Worm (Caenorhabditis elegans) whole organism, L3 larva: ENCODE measurements around the gene rgs-11.

Source experiments
- aly-2 ChIP-seq: fragments of 150-350 bp; optimal IDR thresholded peaks from 2 replicates; lab custom pipeline; 2014; ENCODE audit warnings: missing biosample characterization, missing genetic modification characterization
- ceh-16 ChIP-seq: sonication (generic microtip); optimal IDR thresholded peaks from 2 replicates; lab custom pipeline; 2017; ENCODE audit warnings: missing biosample characterization, missing genetic modification characterization
- ceh-82 ChIP-seq: fragments of 150-350 bp; optimal IDR thresholded peaks from 2 replicates; lab custom pipeline; 2014; ENCODE audit warnings: missing biosample characterization, missing genetic modification characterization
- ceh-9 ChIP-seq: sonication (generic microtip); optimal IDR thresholded peaks from 2 replicates; lab custom pipeline; 2018; ENCODE audit warnings: missing biosample characterization, missing genetic modification characterization
- daf-12 ChIP-seq: fragments of 150-350 bp; optimal IDR thresholded peaks from 2 replicates; lab custom pipeline; 2014; ENCODE audit warnings: missing biosample characterization, missing genetic modification reagents, missing genetic modification characterization
- egl-27 ChIP-seq: sonication (generic microtip); optimal IDR thresholded peaks from 4 replicates; lab custom pipeline; 2017; ENCODE audit warnings: missing biosample characterization, missing genetic modification reagents, missing genetic modification characterization
- egl-5 ChIP-seq: fragments of 150-350 bp; optimal IDR thresholded peaks from 2 replicates; lab custom pipeline; 2017; ENCODE audit warnings: missing biosample characterization, missing genetic modification reagents, missing genetic modification characterization, inconsistent platforms
- elt-3 ChIP-seq, 3 experiments: fragments of 150-350 bp in 1 of 3; sonication (generic microtip) in 2 of 3; optimal IDR thresholded peaks; 2 replicates in 2 of 3; 4 replicates in 1 of 3; lab custom pipeline; 2014 to 2017; ENCODE audit warnings: missing biosample characterization in 3 of 3, missing genetic modification characterization in 3 of 3
- eor-1 ChIP-seq, 2 experiments: fragments of 150-350 bp; optimal IDR thresholded peaks; 2 replicates each; lab custom pipeline; 2014 to 2018; ENCODE audit warnings: missing biosample characterization in 2 of 2, missing genetic modification characterization in 2 of 2
- fkh-10 ChIP-seq: sonication (generic microtip); optimal IDR thresholded peaks from 2 replicates; lab custom pipeline; 2017; ENCODE audit warnings: missing biosample characterization, missing genetic modification reagents, missing genetic modification characterization
- fkh-2 ChIP-seq: fragments of 150-350 bp; optimal IDR thresholded peaks from 2 replicates; lab custom pipeline; 2014; ENCODE audit warnings: missing biosample characterization, missing genetic modification reagents, missing genetic modification characterization
- fos-1 ChIP-seq: fragments of 150-350 bp; optimal IDR thresholded peaks from 2 replicates; lab custom pipeline; 2014; ENCODE audit warnings: missing biosample characterization, missing genetic modification characterization
- hmg-11 ChIP-seq: sonication (generic microtip); optimal IDR thresholded peaks from 2 replicates; lab custom pipeline; 2016; ENCODE audit warnings: missing genetic modification characterization, missing compliant biosample characterization
- jun-1 ChIP-seq: fragments of 150-350 bp; optimal IDR thresholded peaks from 2 replicates; lab custom pipeline; 2014; ENCODE audit warnings: missing biosample characterization, missing genetic modification reagents, missing genetic modification characterization
- lin-15B ChIP-seq: fragments of 150-350 bp; optimal IDR thresholded peaks from 2 replicates; lab custom pipeline; 2014; ENCODE audit warnings: missing biosample characterization, missing genetic modification characterization
- lin-39 ChIP-seq: fragments of 150-350 bp; optimal IDR thresholded peaks from 2 replicates; lab custom pipeline; 2018; ENCODE audit warnings: missing biosample characterization, missing genetic modification reagents, missing genetic modification characterization
- lsy-12 ChIP-seq: sonication (generic microtip); optimal IDR thresholded peaks from 2 replicates; lab custom pipeline; 2016; ENCODE audit warnings: mild to moderate bottlenecking, missing genetic modification characterization, missing compliant biosample characterization
- mdl-1 ChIP-seq: fragments of 150-350 bp; optimal IDR thresholded peaks from 2 replicates; lab custom pipeline; 2014; ENCODE audit warnings: missing biosample characterization, missing genetic modification characterization
- mml-1 ChIP-seq: fragments of 150-350 bp; sonication (generic microtip); optimal IDR thresholded peaks from 3 replicates; lab custom pipeline; 2014; ENCODE audit warnings: missing biosample characterization, missing genetic modification characterization
- nfya-1 ChIP-seq: sonication (generic microtip); optimal IDR thresholded peaks from 2 replicates; lab custom pipeline; 2017; ENCODE audit warnings: missing genetic modification characterization, mild to moderate bottlenecking, missing compliant biosample characterization, antibody characterized with exemption, moderate library complexity; ENCODE audit not compliant: insufficient read depth
- nhr-12 ChIP-seq: fragments of 150-350 bp; optimal IDR thresholded peaks from 2 replicates; lab custom pipeline; 2014; ENCODE audit warnings: missing biosample characterization, missing genetic modification characterization
- nhr-237 ChIP-seq: fragments of 150-350 bp; optimal IDR thresholded peaks from 2 replicates; lab custom pipeline; 2014; ENCODE audit warnings: missing biosample characterization, missing genetic modification characterization
- nhr-28 ChIP-seq: fragments of 150-350 bp; optimal IDR thresholded peaks from 2 replicates; lab custom pipeline; 2014; ENCODE audit warnings: missing biosample characterization, missing genetic modification characterization
- nhr-43 ChIP-seq: sonication (generic microtip); optimal IDR thresholded peaks from 2 replicates; lab custom pipeline; 2016; ENCODE audit warnings: mild to moderate bottlenecking, missing genetic modification characterization, missing compliant biosample characterization; ENCODE audit not compliant: poor library complexity, severe bottlenecking
- nhr-67 ChIP-seq: fragments of 150-350 bp; optimal IDR thresholded peaks from 2 replicates; lab custom pipeline; 2014; ENCODE audit warnings: missing biosample characterization, missing genetic modification characterization
- nhr-76 ChIP-seq: fragments of 150-350 bp; sonication (generic microtip); optimal IDR thresholded peaks from 5 replicates; lab custom pipeline; 2014; ENCODE audit warnings: missing biosample characterization, missing genetic modification characterization
- nhr-77 ChIP-seq: fragments of 150-350 bp; optimal IDR thresholded peaks from 2 replicates; lab custom pipeline; 2014; ENCODE audit warnings: missing biosample characterization, missing genetic modification characterization
- pha-4 ChIP-seq: fragments of 150-350 bp; optimal IDR thresholded peaks from 2 replicates; lab custom pipeline; 2014; ENCODE audit warnings: missing biosample characterization, missing genetic modification reagents, missing genetic modification characterization
- pqm-1 ChIP-seq: fragments of 150-350 bp; optimal IDR thresholded peaks from 2 replicates; lab custom pipeline; 2017; ENCODE audit warnings: missing biosample characterization, missing genetic modification characterization, inconsistent platforms
- sea-2 ChIP-seq: fragments of 150-350 bp; sonication (generic microtip); optimal IDR thresholded peaks from 4 replicates; lab custom pipeline; 2014; ENCODE audit warnings: missing biosample characterization, missing genetic modification reagents, missing genetic modification characterization
- skn-1 ChIP-seq: fragments of 150-350 bp; optimal IDR thresholded peaks from 2 replicates; lab custom pipeline; 2014; ENCODE audit warnings: missing biosample characterization, missing genetic modification characterization
- snpc-4 ChIP-seq: fragments of 150-350 bp; optimal IDR thresholded peaks from 2 replicates; lab custom pipeline; 2014; ENCODE audit warnings: missing biosample characterization, missing genetic modification characterization
- tbx-2 ChIP-seq: sonication (generic microtip); optimal IDR thresholded peaks from 2 replicates; lab custom pipeline; 2016; ENCODE audit warnings: mild to moderate bottlenecking, missing genetic modification characterization, missing compliant biosample characterization
- unc-39 ChIP-seq: sonication (generic microtip); optimal IDR thresholded peaks from 4 replicates; lab custom pipeline; 2017; ENCODE audit warnings: missing biosample characterization, missing genetic modification characterization
- zag-1 ChIP-seq: fragments of 150-350 bp; optimal IDR thresholded peaks from 2 replicates; lab custom pipeline; 2014; ENCODE audit warnings: missing biosample characterization, missing genetic modification characterization
- ztf-4 ChIP-seq: fragments of 150-350 bp; optimal IDR thresholded peaks from 2 replicates; lab custom pipeline; 2014; ENCODE audit warnings: missing biosample characterization, missing genetic modification characterization

Gene rgs-11

DNA sequence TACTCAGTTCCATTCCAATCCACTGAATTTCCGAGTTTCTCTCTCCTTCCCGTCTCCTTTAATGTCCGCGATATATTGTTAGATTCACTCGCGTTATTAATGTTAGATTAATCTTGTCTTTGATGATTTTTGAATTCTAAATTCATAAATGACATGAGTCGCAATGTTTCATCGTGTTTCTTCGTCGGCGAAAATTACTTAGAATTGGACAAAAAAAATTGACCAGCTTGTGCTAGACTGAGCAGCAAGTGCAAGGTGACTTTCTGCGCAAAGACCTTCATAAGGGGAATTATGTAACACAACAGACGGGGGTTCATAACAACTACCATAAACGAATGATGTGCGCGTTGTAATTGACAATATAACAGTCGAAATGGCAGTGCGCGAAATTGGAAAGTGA, 6.0 kb upstream of the rgs-11 start:
- TF ChIP-seq egl-27 (no peak), mml-1 (tag; lab: Kevin White, UChicago) (no peak), nfya-1 (no peak), daf-12 (no peak), fkh-2 (tag; lab: Kevin White, UChicago) (no peak), snpc-4 (tag; lab: Kevin White, UChicago) (no peak), pqm-1 (tag; lab: Kevin White, UChicago) (no peak), nhr-76 (tag; lab: Kevin White, UChicago) (no peak), sea-2 (GFP tag; lab: Kevin White, UChicago) (no peak), lin-39 (no peak), ztf-4 (no peak), nhr-77 (tag; lab: Kevin White, UChicago) (no peak), ceh-9 (tag; lab: Kevin White, UChicago) (no peak)
- TF ChIP-seq, all 47 proteins: peak for 0

DNA sequence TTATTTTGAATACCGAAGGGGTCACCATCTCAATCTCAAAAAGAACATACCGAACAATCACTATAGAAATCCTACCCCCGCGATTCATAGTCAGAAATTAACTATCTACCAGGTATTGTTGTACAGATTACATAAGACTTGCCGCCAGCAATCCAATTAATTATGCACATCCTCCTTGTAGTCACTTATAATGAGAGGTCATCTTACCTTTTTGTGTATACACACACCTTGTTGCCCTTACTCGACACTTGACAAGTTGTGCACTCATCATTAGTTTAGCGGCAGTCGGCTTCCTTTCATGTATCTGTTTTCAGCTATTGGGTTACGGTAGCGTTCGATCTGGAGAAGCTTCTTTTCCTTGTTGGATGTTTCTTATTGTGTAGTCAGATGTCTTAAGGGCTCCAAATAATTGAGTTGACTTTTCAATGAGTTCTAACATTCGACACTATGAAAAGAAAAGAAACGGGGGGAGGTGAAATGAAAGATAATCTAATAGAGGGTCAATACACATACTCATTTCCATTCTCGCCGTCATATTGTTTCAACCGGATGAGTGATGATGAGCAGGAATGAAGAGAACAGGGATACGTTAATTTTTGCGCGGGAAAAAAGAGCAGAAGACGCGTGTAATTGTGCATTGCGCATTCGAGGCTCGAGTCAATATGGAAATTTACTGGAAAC, 4.8 kb upstream of the rgs-11 start:
- TF ChIP-seq hmg-11 (tag; lab: Kevin White, UChicago): no peak
- no peak for TF ChIP-seq nhr-12 (tag; lab: Kevin White, UChicago)
- TF ChIP-seq egl-5 (tag; lab: Kevin White, UChicago): no peak
- no peak for TF ChIP-seq snpc-4 (tag; lab: Kevin White, UChicago)
- no peak for TF ChIP-seq nhr-237 (tag; lab: Kevin White, UChicago)
- TF ChIP-seq zag-1 (tag; lab: Kevin White, UChicago): no peak
- TF ChIP-seq sea-2 (GFP tag; lab: Kevin White, UChicago): no peak
- TF ChIP-seq nhr-28: no peak
- no peak for TF ChIP-seq daf-12

DNA sequence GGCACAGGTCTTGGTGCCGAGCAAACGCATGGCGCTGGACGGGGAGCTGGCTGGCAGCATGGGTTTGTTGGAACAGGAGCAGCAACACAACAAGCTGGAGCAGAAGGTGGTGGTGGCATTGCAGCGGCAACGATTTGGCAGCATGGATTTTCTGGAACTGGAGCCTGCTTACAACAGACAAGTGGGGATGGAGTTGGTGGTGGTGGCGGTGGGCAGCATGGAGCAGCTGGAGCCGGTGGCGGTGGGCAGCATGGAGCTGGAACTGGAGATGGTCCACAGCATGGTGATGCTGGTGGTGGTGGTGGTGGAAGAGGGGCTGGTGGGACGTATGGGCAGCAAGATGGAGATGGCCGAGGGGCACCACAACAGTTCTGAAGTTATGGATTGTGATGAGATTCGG, 3.5 kb upstream of the rgs-11 start:
- TF ChIP-seq elt-3 (tag; optimal IDR thresholded peaks at IDR 0.05; lab: Kevin White, UChicago) (no peak), hmg-11 (tag; lab: Kevin White, UChicago) (no peak), nhr-43 (no peak), fos-1 (tag; lab: Kevin White, UChicago) (no peak), lin-15B (tag; lab: Kevin White, UChicago) (no peak), skn-1 (no peak), mml-1 (tag; lab: Kevin White, UChicago) (no peak), daf-12 (no peak), aly-2 (tag; lab: Kevin White, UChicago) (no peak), fkh-2 (tag; lab: Kevin White, UChicago) (no peak)

DNA sequence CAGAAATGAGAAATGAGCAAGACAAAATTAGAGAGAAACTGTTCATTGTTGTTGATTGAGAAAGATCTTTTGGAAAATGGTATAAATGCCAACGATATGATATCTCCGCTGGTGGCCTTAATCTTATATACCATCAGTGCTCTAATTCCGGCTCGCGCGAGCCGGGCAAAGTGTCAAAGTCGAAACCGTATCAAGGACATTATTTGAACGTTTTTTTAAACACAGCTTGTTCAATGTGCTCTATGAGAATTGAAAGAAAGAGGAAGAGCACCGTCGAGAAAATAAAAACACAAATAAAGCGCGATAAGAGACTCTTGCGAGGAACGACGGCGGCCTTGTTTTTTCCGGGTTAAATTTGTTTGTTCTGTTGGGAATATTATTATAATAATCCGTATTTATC, 2.9 kb upstream of the rgs-11 start, which contains the start of gene idpp-3:
Gene idpp-3, minus strand, starts transcription at position 101 of the 400 bp plus-strand sequence.
- TF ChIP-seq unc-39 (tag; lab: Kevin White, UChicago) (no peak), nhr-67 (tag; lab: Kevin White, UChicago) (no peak), jun-1 (tag; lab: Kevin White, UChicago) (no peak), lsy-12 (tag; lab: Kevin White, UChicago) (no peak), mdl-1 (tag; lab: Kevin White, UChicago) (no peak), eor-1 (tag; optimal IDR thresholded peaks at IDR 0.05; lab: Kevin White, UChicago) (no peak), elt-3 (tag; optimal IDR thresholded peaks at IDR 0.05; lab: Kevin White, UChicago) (no peak), pqm-1 (tag; lab: Kevin White, UChicago) (no peak), fkh-2 (tag; lab: Kevin White, UChicago) (no peak)

DNA sequence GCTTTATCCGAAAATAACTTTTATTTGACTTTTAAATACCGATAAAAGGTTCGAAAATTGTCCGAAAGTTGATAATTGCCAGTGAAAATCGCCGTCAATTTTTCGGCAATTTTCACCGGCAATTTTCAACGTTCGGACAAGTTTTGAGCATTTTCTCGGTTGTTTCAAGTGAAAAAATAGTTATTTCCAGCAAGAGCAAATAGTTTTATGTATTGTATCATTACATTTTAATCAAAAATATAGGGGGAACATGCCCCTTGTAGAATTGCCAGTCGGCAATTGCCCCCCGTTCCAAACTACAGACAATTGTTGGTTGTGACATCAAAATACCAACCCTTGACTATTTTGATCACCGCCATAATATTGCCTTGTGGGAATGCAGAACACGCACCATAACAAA, 1.9 kb upstream of the rgs-11 start, which contains the start of gene rgs-10:
Gene rgs-10, plus strand, starts transcription at position 301 of the 400 bp plus-strand sequence.
- TF ChIP-seq unc-39 (tag; lab: Kevin White, UChicago) (no peak), tbx-2 (tag; lab: Kevin White, UChicago) (no peak), pha-4 (no peak), nhr-28 (no peak), ceh-16 (tag; lab: Kevin White, UChicago) (no peak), fkh-10 (GFP tag; lab: Kevin White, UChicago) (no peak), lin-15B (tag; lab: Kevin White, UChicago) (no peak), pqm-1 (tag; lab: Kevin White, UChicago) (no peak), mdl-1 (tag; lab: Kevin White, UChicago) (no peak), nhr-43 (no peak), egl-5 (tag; lab: Kevin White, UChicago) (no peak), skn-1 (no peak), daf-12 (no peak), nhr-76 (tag; lab: Kevin White, UChicago) (no peak), nfya-1 (no peak), mml-1 (tag; lab: Kevin White, UChicago) (no peak), elt-3 (tag; optimal IDR thresholded peaks at IDR 0.05; lab: Kevin White, UChicago) (no peak), ceh-82 (tag; lab: Kevin White, UChicago) (no peak), hmg-11 (tag; lab: Kevin White, UChicago) (no peak), egl-27 (no peak)
